In the genomic region with DNA sequence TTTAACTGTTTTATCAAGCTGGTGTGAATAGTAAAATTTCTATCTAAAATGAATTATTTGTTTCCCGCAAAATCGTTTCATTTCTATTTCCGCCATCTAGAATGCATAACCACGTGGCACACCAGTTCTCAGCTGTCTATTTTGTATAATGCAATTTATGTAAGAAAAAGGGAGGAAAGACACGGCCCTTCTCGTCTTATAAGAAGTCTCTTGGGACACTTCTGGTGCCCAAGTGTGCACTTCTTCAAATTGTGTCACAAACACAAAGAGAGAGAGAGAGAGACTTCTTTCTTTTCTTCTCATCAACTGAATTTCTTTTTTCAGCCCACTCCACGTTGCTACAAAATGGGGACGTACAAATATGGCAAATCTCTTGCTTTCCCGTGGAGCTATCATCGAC, we compare ENCODE assay signal across 6 worm cellular contexts.
TF ChIP-seq lines count a peak whose summit lies in the region.

No protein-coding gene starts in this region.

TF ChIP-seq in whole organism, L1 larva, 84 proteins besides CTCF, POLR2A, EP300 and RAD21:
- TF ChIP-seq lin-15B (tag; optimal IDR thresholded peaks at IDR 0.05; lab: Kevin White, UChicago) (no peak), unc-130 (tag; optimal IDR thresholded peaks at IDR 0.05; lab: Kevin White, UChicago) (no peak), ceh-82 (tag; optimal IDR thresholded peaks at IDR 0.05; lab: Kevin White, UChicago) (peak in 1 of 3 experiments; percentile 10), blmp-1 (tag; optimal IDR thresholded peaks at IDR 0.05; lab: Kevin White, UChicago) (no peak), lin-35 (GFP tag; optimal IDR thresholded peaks at IDR 0.05; lab: Kevin White, UChicago) (no peak), lin-14 (GFP tag; optimal IDR thresholded peaks at IDR 0.05; lab: Kevin White, UChicago) (peak; percentile 81), nhr-71 (tag; optimal IDR thresholded peaks at IDR 0.05; lab: Kevin White, UChicago) (peak; percentile 6), dpl-1 (GFP tag; optimal IDR thresholded peaks at IDR 0.05; lab: Kevin White, UChicago) (no peak), pax-3 (tag; optimal IDR thresholded peaks at IDR 0.05; lab: Kevin White, UChicago) (no peak), fkh-10 (GFP tag; optimal IDR thresholded peaks at IDR 0.05; lab: Kevin White, UChicago) (no peak), nhr-77 (tag; optimal IDR thresholded peaks at IDR 0.05; lab: Kevin White, UChicago) (no peak), ces-1 (GFP tag; optimal IDR thresholded peaks at IDR 0.05; lab: Kevin White, UChicago) (no peak), zip-4 (GFP tag; optimal IDR thresholded peaks at IDR 0.05; lab: Kevin White, UChicago) (no peak), unc-98 (GFP tag; IDR thresholded peaks at IDR 0.05; lab: Robert Waterston, UW) (no peak), tbx-2 (tag; optimal IDR thresholded peaks at IDR 0.05; lab: Kevin White, UChicago) (peak; percentile 26)

TF ChIP-seq in whole organism, L2 larva, 48 proteins besides CTCF, POLR2A, EP300 and RAD21:
- no peak for TF ChIP-seq dmd-4 (tag; optimal IDR thresholded peaks at IDR 0.05; lab: Kevin White, UChicago)
- TF ChIP-seq zag-1 (tag; optimal IDR thresholded peaks at IDR 0.05; lab: Kevin White, UChicago) = no peak
- TF ChIP-seq lsy-2 (tag; optimal IDR thresholded peaks at IDR 0.05; lab: Kevin White, UChicago) = peak in 1 of 2 experiments; percentile 6
- TF ChIP-seq mdl-1 (tag; optimal IDR thresholded peaks at IDR 0.05; lab: Kevin White, UChicago) = peak in 1 of 2 experiments; percentile 25
- TF ChIP-seq aly-2 (tag; optimal IDR thresholded peaks at IDR 0.05; lab: Kevin White, UChicago) = no peak
- peak; percentile 52 for TF ChIP-seq crh-2 (tag; optimal IDR thresholded peaks at IDR 0.05; lab: Kevin White, UChicago)
- no peak for TF ChIP-seq skn-1 (tag; optimal IDR thresholded peaks at IDR 0.05; lab: Kevin White, UChicago)
- no peak for TF ChIP-seq nhr-6 (tag; optimal IDR thresholded peaks at IDR 0.05; lab: Kevin White, UChicago)
- TF ChIP-seq mab-5 (tag; optimal IDR thresholded peaks at IDR 0.05; lab: Kevin White, UChicago) = peak; percentile 52
TF ChIP-seq in whole organism, L2 larva: peak in this region for 4.

TF ChIP-seq in whole organism, L3 larva, 47 proteins besides CTCF, POLR2A, EP300 and RAD21:
- peak; percentile 55 for TF ChIP-seq lin-39 (tag; optimal IDR thresholded peaks at IDR 0.05; lab: Kevin White, UChicago)
- peak; percentile 19 for TF ChIP-seq nfya-1 (tag; optimal IDR thresholded peaks at IDR 0.05; lab: Kevin White, UChicago; ENCODE audit: insufficient read depth)
- no peak for TF ChIP-seq lsy-12 (tag; optimal IDR thresholded peaks at IDR 0.05; lab: Kevin White, UChicago)

TF ChIP-seq in whole organism, L4 larva, 104 proteins besides CTCF, POLR2A, EP300 and RAD21:
- TF ChIP-seq dmd-9 (GFP tag; IDR thresholded peaks at IDR 0.05; lab: Robert Waterston, UW) (no peak), ceh-28 (tag; optimal IDR thresholded peaks at IDR 0.05; lab: Kevin White, UChicago) (no peak), nhr-102 (tag; optimal IDR thresholded peaks at IDR 0.05; lab: Kevin White, UChicago) (no peak), nhr-48 (tag; optimal IDR thresholded peaks at IDR 0.05; lab: Kevin White, UChicago) (no peak), nhr-25 (tag; optimal IDR thresholded peaks at IDR 0.05; lab: Kevin White, UChicago; ENCODE audit: borderline replicate concordance, insufficient read depth) (no peak), mep-1 (tag; optimal IDR thresholded peaks at IDR 0.05; lab: Kevin White, UChicago) (peak; percentile 2), nhr-28 (tag; optimal IDR thresholded peaks at IDR 0.05; lab: Kevin White, UChicago) (no peak), egl-27 (tag; optimal IDR thresholded peaks at IDR 0.05; lab: Kevin White, UChicago) (no peak), zfp-2 (tag; optimal IDR thresholded peaks at IDR 0.05; lab: Kevin White, UChicago) (no peak), lim-7 (GFP tag; IDR thresholded peaks at IDR 0.05; lab: Robert Waterston, UW) (no peak), F44E2.7 (GFP tag; IDR thresholded peaks at IDR 0.05; lab: Robert Waterston, UW) (no peak), vab-7 (GFP tag; IDR thresholded peaks at IDR 0.05; lab: Robert Waterston, UW) (no peak), cey-2 (tag; optimal IDR thresholded peaks at IDR 0.05; lab: Kevin White, UChicago; ENCODE audit: borderline replicate concordance, insufficient read depth) (no peak), mdl-1 (tag; optimal IDR thresholded peaks at IDR 0.05; lab: Kevin White, UChicago) (peak in 1 of 2 experiments; percentile 12), nhr-77 (tag; optimal IDR thresholded peaks at IDR 0.05; lab: Kevin White, UChicago) (no peak), zfp-3 (GFP tag; conservative IDR thresholded peaks at IDR 0.05; lab: Robert Waterston, UW) (no peak), lin-38 (GFP tag; IDR thresholded peaks at IDR 0.05; lab: Robert Waterston, UW) (no peak), ctbp-1 (GFP tag; IDR thresholded peaks at IDR 0.05; lab: Robert Waterston, UW) (0 out of 2 replicates have a peak, but pooled peaks have one; percentile 33), php-3 (GFP tag; IDR thresholded peaks at IDR 0.05; lab: Robert Waterston, UW) (no peak)
TF ChIP-seq in whole organism, L4 larva: peak in this region for 3.

TF ChIP-seq in whole organism, late embryonic, 69 proteins besides CTCF, POLR2A, EP300 and RAD21:
- TF ChIP-seq ama-1 (optimal IDR thresholded peaks at IDR 0.05; lab: Kevin White, UChicago) (peak; percentile 37), unc-42 (tag; optimal IDR thresholded peaks at IDR 0.05; lab: Kevin White, UChicago) (peak; percentile 82), pqm-1 (tag; optimal IDR thresholded peaks at IDR 0.05; lab: Kevin White, UChicago) (no peak), unc-3 (GFP tag; conservative IDR thresholded peaks at IDR 0.05; lab: Robert Waterston, UW) (peak; percentile 35; the same call in 1 of the 2 replicates), unc-3 (tag; optimal IDR thresholded peaks at IDR 0.05; lab: Kevin White, UChicago) (peak; percentile 77)

TF ChIP-seq in whole organism, mixed stage, embryonic, 35 proteins besides CTCF, POLR2A, EP300 and RAD21:
- peak; percentile 92 for TF ChIP-seq ces-1 (GFP tag; optimal IDR thresholded peaks at IDR 0.05; lab: Kevin White, UChicago)
- TF ChIP-seq lin-32 (GFP tag; optimal IDR thresholded peaks at IDR 0.05; lab: Kevin White, UChicago) = peak; percentile 4
- TF ChIP-seq elt-1 (tag; optimal IDR thresholded peaks at IDR 0.05; lab: Kevin White, UChicago; ENCODE audit: borderline replicate concordance, insufficient read depth) = no peak
TF ChIP-seq in whole organism, mixed stage, embryonic: peak in this region for 2.

Comparison
In these comparisons a context has a peak if more than half of its experiments do, and no peak if none do; other contexts are left out.
1. Of the 29 proteins assayed by ChIP-seq in both whole organism, L4 larva and whole organism, L1 larva: peak only in whole organism, L4 larva: mep-1; only in whole organism, L1 larva: none; in both: none; in neither: 26; mixed calls (peak in some experiments, not most) for 2.